Worm (Caenorhabditis elegans) whole organism, late embryonic: ENCODE data around the gene abu-14.

Source experiments
- C08G9.2 ChIP-seq: sonication (generic microtip); optimal IDR thresholded peaks from 2 replicates; lab custom pipeline; 2016; ENCODE audit warnings: mild to moderate bottlenecking, missing genetic modification characterization, moderate library complexity, missing compliant biosample characterization
- ahr-1 ChIP-seq: sonication (generic microtip); optimal IDR thresholded peaks from 2 replicates; lab custom pipeline; 2016; ENCODE audit warnings: missing genetic modification characterization, missing compliant biosample characterization
- ama-1 ChIP-seq: fragments of 150-350 bp; optimal IDR thresholded peaks from 2 replicates; lab custom pipeline; 2014
- ceh-18 ChIP-seq: sonication (generic microtip); optimal IDR thresholded peaks from 2 replicates; lab custom pipeline; 2016; ENCODE audit warnings: missing genetic modification characterization, missing compliant biosample characterization
- ceh-19 ChIP-seq: fragments of 200-800 bp; sonication (Bioruptor generic); optimal IDR thresholded peaks from 2 replicates; lab custom pipeline; 2018; ENCODE audit warnings: mild to moderate bottlenecking, missing genetic modification characterization, missing compliant biosample characterization
- ceh-2 ChIP-seq: sonication (generic microtip); optimal IDR thresholded peaks from 2 replicates; lab custom pipeline; 2016; ENCODE audit warnings: missing genotype, missing genetic modification characterization, missing compliant biosample characterization
- ceh-24 ChIP-seq: sonication (generic microtip); optimal IDR thresholded peaks from 2 replicates; lab custom pipeline; 2016; ENCODE audit warnings: mild to moderate bottlenecking, missing genetic modification characterization, missing compliant biosample characterization
- ceh-30 ChIP-seq: fragments of 150-350 bp; optimal IDR thresholded peaks from 2 replicates; lab custom pipeline; 2014; ENCODE audit warnings: missing biosample characterization, missing genetic modification characterization
- ceh-48 ChIP-seq: sonication (generic microtip); optimal IDR thresholded peaks from 2 replicates; lab custom pipeline; 2016; ENCODE audit warnings: missing genetic modification characterization, inconsistent platforms, missing compliant biosample characterization
- ceh-6 ChIP-seq: fragments of 200-800 bp; sonication (Bioruptor generic); optimal IDR thresholded peaks from 2 replicates; lab custom pipeline; 2018; ENCODE audit warnings: mild to moderate bottlenecking, missing genetic modification characterization, missing compliant biosample characterization
- che-1 ChIP-seq: sonication (generic microtip); optimal IDR thresholded peaks from 2 replicates; lab custom pipeline; 2016; ENCODE audit warnings: mild to moderate bottlenecking, missing genetic modification characterization, missing compliant biosample characterization
- dmd-4 ChIP-seq: sonication (generic microtip); optimal IDR thresholded peaks from 2 replicates; lab custom pipeline; 2016; ENCODE audit warnings: borderline replicate concordance, missing genetic modification characterization, missing compliant biosample characterization
- dve-1 ChIP-seq: sonication (generic microtip); optimal IDR thresholded peaks from 2 replicates; lab custom pipeline; 2017; ENCODE audit warnings: antibody characterized with exemption, mild to moderate bottlenecking, missing genetic modification characterization, missing compliant biosample characterization
- ets-4 ChIP-seq: sonication (generic microtip); optimal IDR thresholded peaks from 2 replicates; lab custom pipeline; 2016; ENCODE audit warnings: missing genetic modification characterization, missing compliant biosample characterization
- eyg-1 ChIP-seq: sonication (generic microtip); optimal IDR thresholded peaks from 2 replicates; lab custom pipeline; 2016; ENCODE audit warnings: missing genotype, missing genetic modification characterization, missing compliant biosample characterization
- fax-1 ChIP-seq: sonication (generic microtip); optimal IDR thresholded peaks from 2 replicates; lab custom pipeline; 2016; ENCODE audit warnings: missing genotype, missing genetic modification characterization, missing compliant biosample characterization
- fkh-6 ChIP-seq: sonication (generic microtip); optimal IDR thresholded peaks from 2 replicates; lab custom pipeline; 2016; ENCODE audit warnings: missing genetic modification characterization, missing compliant biosample characterization
- gmeb-2 ChIP-seq: sonication (generic microtip); optimal IDR thresholded peaks from 2 replicates; lab custom pipeline; 2016; ENCODE audit warnings: missing genetic modification characterization, inconsistent platforms, missing compliant biosample characterization
- hlh-13 ChIP-seq: fragments of 200-800 bp; sonication (Bioruptor generic); optimal IDR thresholded peaks from 2 replicates; lab custom pipeline; 2018; ENCODE audit warnings: mild to moderate bottlenecking, missing genetic modification characterization, missing compliant biosample characterization
- hlh-30 ChIP-seq: sonication (generic microtip); optimal IDR thresholded peaks from 2 replicates; lab custom pipeline; 2017; ENCODE audit warnings: antibody characterized with exemption, missing genetic modification characterization, missing compliant biosample characterization; ENCODE audit not compliant: insufficient read depth
- hlh-6 ChIP-seq: sonication (generic microtip); optimal IDR thresholded peaks from 2 replicates; lab custom pipeline; 2016; ENCODE audit warnings: missing genotype, missing genetic modification characterization, missing compliant biosample characterization
- hlh-8 ChIP-seq: sonication (generic microtip); optimal IDR thresholded peaks from 2 replicates; lab custom pipeline; 2016; ENCODE audit warnings: missing genotype, missing genetic modification characterization, missing compliant biosample characterization
- lim-6 ChIP-seq: sonication (generic microtip); optimal IDR thresholded peaks from 2 replicates; lab custom pipeline; 2016; ENCODE audit warnings: missing genetic modification characterization, missing compliant biosample characterization
- madf-2 ChIP-seq: sonication (generic microtip); optimal IDR thresholded peaks from 2 replicates; lab custom pipeline; 2017; ENCODE audit warnings: missing genetic modification characterization, missing compliant biosample characterization
- nfya-1 ChIP-seq: sonication (generic microtip); optimal IDR thresholded peaks from 2 replicates; lab custom pipeline; 2017; ENCODE audit warnings: missing genetic modification characterization, mild to moderate bottlenecking, missing compliant biosample characterization, antibody characterized with exemption, moderate library complexity
- nhr-11 ChIP-seq: fragments of 150-350 bp; optimal IDR thresholded peaks from 2 replicates; lab custom pipeline; 2014; ENCODE audit warnings: missing biosample characterization, missing genetic modification characterization
- nhr-232 ChIP-seq: sonication (generic microtip); optimal IDR thresholded peaks from 2 replicates; lab custom pipeline; 2016; ENCODE audit warnings: missing genetic modification characterization, missing compliant biosample characterization
- pha-4 ChIP-seq: fragments of 150-350 bp; optimal IDR thresholded peaks from 2 replicates; lab custom pipeline; 2018; ENCODE audit warnings: missing biosample characterization, missing genetic modification reagents, missing genetic modification characterization
- rnt-1 ChIP-seq: sonication (generic microtip); optimal IDR thresholded peaks from 2 replicates; lab custom pipeline; 2016; ENCODE audit warnings: missing genetic modification characterization, missing compliant biosample characterization
- sdc-2 ChIP-seq: sonication (generic microtip); optimal IDR thresholded peaks from 2 replicates; lab custom pipeline; 2016; ENCODE audit warnings: missing genotype, missing genetic modification characterization, missing compliant biosample characterization
- syd-9 ChIP-seq: sonication (generic microtip); optimal IDR thresholded peaks from 2 replicates; lab custom pipeline; 2016; ENCODE audit warnings: mild to moderate bottlenecking, missing genetic modification characterization, moderate library complexity, missing compliant biosample characterization
- ttx-3 ChIP-seq: sonication (generic microtip); optimal IDR thresholded peaks from 2 replicates; lab custom pipeline; 2016; ENCODE audit warnings: missing genetic modification reagents, missing genetic modification characterization, missing compliant biosample characterization
- unc-3 ChIP-seq, 2 experiments: fragments of 200-800 bp in 1 of 2; sonication (Bioruptor generic) in 1 of 2; sonication (generic microtip) in 1 of 2; conservative IDR thresholded peaks in 1 of 2; optimal IDR thresholded peaks in 1 of 2; 2 replicates each; pipeline versions ENCODE4 v1.3.6 to Lab custom; 2016 to 2022; ENCODE audit warnings: missing compliant biosample characterization in 2 of 2, missing genetic modification characterization in 2 of 2, missing genetic modification reagents in 1 of 2
- unc-42 ChIP-seq: sonication (generic microtip); optimal IDR thresholded peaks from 2 replicates; lab custom pipeline; 2016; ENCODE audit warnings: missing genotype, missing genetic modification characterization, missing compliant biosample characterization
- unc-55 ChIP-seq: sonication (generic microtip); optimal IDR thresholded peaks from 2 replicates; lab custom pipeline; 2017; ENCODE audit warnings: missing biosample characterization, missing genetic modification reagents, missing genetic modification characterization
- unc-86 ChIP-seq: sonication (generic microtip); optimal IDR thresholded peaks from 2 replicates; lab custom pipeline; 2016; ENCODE audit warnings: missing genetic modification characterization, missing compliant biosample characterization
- zip-5 ChIP-seq: sonication (generic microtip); optimal IDR thresholded peaks from 2 replicates; lab custom pipeline; 2016; ENCODE audit warnings: missing genetic modification characterization, missing compliant biosample characterization
- ztf-16 ChIP-seq: sonication (generic microtip); optimal IDR thresholded peaks from 2 replicates; lab custom pipeline; 2017; ENCODE audit warnings: missing genetic modification characterization, missing compliant biosample characterization

abu-14 gene

DNA sequence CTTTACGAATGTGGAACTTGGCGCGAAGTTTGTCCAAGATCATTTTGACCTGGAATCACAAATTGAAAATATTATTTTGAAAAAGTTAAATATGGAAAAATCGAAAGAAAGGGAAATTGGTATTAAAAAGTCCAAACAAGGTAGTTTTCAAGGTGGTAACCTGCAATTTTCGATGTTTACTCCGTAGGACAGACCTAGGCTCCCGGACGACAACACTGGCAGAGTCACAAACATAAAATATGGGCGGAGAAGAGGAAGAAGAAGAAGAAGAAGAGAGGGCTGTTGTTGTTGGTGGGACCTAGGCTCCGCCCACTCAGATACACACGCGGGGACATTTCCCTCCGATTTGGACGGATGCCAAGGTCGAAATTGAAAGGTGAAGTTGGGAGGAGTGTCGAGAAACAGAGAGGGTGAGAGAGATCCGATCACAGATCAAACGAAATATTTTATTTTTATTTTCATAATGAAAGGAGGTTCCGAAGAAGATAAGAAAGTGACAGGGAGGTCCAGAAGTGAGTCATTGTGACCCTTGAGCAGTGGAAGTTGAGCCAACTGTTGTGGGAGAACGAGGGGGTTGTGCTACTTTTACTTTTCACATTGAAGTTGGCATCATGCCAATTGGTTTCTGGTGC is 35.0 kb upstream of the abu-14 start, which contains the start of gene aqp-2:
aqp-2 (minus strand) TSS at position 51 of the 632 bp plus-strand sequence.
- TF ChIP-seq ama-1 (lab: Kevin White, UChicago) (peak; percentile 67), rnt-1 (peak; percentile 53), sdc-2 (tag; lab: Kevin White, UChicago) (peak; percentile 42), ceh-18 (tag; lab: Kevin White, UChicago) (peak; percentile 54), unc-86 (tag; lab: Kevin White, UChicago) (no peak), ttx-3 (no peak), syd-9 (tag; lab: Kevin White, UChicago) (peak; percentile 21), unc-55 (peak; percentile 77)

DNA sequence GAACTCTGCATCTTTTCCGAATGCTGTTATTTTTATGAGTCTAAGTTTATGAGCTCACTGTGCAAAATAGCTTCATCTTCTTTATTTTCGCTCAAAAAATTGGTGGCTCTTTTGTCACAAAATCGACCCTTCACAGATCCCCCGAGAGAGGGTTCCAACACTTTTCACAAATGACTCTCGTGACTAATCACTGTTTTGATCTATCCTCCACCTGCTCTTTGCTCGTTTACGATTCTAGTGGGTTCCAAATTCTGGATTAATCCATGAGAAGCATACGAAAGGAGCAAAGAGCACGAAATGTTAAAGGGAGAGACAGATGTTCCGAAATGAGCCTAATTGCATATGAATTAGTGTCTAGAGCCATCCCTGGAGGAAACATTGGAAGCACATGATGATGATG is 34.4 kb upstream of the abu-14 start:
- TF ChIP-seq rnt-1 (no peak), ztf-16 (tag; lab: Kevin White, UChicago) (no peak), ceh-2 (tag; lab: Kevin White, UChicago) (no peak), hlh-6 (tag; lab: Kevin White, UChicago) (no peak), unc-3 (GFP tag; conservative IDR thresholded peaks at IDR 0.05; lab: Robert Waterston, UW) (no peak), unc-3 (tag; optimal IDR thresholded peaks at IDR 0.05; lab: Kevin White, UChicago) (peak; percentile 16), lim-6 (tag; lab: Kevin White, UChicago) (no peak), dmd-4 (no peak), dve-1 (tag; lab: Kevin White, UChicago) (no peak), unc-42 (tag; lab: Kevin White, UChicago) (peak; percentile 5)

DNA sequence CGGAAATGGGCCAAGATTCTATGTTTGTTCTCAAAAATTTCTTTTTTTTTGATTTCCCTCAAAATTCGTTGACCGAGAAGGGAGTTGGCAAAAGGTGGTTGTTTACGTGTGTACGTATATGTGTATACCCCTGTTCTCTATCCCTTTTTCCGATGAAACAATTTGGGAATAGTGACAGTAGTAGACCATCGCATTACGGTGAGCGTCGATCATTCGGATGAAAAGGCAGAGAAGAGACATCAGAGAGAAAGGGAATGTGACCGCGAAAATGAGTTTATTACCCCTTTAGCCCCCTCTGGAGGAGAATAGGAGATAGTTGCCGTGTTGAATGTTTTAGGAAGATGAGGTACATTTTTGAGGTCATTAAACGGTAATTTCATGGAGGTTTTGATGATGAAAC is 33.0 kb upstream of the abu-14 start:
- TF ChIP-seq ceh-30 (tag; lab: Kevin White, UChicago): no peak
- peak; percentile 19 for TF ChIP-seq unc-55
- no peak for TF ChIP-seq nhr-11 (tag; lab: Kevin White, UChicago)
- TF ChIP-seq nfya-1: peak; percentile 5
- peak; percentile 65 for TF ChIP-seq ama-1 (lab: Kevin White, UChicago)

DNA sequence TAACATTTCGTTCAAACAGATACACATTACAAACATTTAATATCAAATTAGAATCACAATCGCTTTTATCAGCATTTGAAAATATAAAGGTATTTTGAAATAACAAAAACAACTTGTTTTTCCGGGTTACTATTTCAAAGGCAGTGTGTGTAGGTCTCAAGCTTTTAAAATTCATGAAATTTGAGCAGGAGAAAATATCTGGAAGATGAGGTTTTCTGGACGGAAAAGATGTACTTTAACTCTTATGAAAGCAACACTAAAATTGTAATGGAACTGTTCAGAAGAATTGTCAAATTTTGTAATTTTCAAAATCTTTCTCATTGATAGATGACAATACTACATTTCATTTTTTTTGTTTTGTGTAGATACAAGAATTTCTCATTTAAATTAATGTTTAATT is 31.6 kb upstream of the abu-14 start:
- no peak for TF ChIP-seq ets-4 (tag; lab: Kevin White, UChicago)
- peak; percentile 68 for TF ChIP-seq ama-1 (lab: Kevin White, UChicago)

DNA sequence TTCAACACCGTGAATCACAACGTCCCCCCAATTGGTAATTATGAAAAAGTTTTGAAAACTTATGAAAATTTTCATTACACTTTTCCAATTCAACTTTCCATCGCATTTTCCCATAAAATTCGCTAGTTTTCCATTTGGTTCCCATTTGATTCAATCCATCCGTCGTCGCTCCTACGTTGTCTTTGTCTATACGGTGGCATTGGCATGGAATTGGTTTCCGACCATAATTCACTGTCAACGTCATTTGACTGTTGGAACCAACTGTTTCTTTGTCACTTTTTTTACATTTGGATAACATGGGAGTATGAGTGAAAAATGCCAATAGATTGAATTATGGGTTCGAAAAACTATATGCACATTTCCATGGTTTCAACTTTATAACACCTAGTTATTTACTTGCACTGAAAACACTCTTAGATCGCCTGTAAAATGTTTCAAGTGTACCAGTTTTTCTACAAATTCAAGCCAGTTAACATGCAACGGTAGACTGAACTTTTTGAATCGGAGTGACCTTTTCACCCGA is 31.1 kb upstream of the abu-14 start:
- TF ChIP-seq madf-2 (tag; lab: Kevin White, UChicago) (peak; percentile 25), ceh-6 (GFP tag; lab: Kevin White, UChicago) (peak; percentile 17), nhr-232 (no peak), ceh-24 (tag; lab: Kevin White, UChicago) (peak; percentile 9), zip-5 (no peak)

DNA sequence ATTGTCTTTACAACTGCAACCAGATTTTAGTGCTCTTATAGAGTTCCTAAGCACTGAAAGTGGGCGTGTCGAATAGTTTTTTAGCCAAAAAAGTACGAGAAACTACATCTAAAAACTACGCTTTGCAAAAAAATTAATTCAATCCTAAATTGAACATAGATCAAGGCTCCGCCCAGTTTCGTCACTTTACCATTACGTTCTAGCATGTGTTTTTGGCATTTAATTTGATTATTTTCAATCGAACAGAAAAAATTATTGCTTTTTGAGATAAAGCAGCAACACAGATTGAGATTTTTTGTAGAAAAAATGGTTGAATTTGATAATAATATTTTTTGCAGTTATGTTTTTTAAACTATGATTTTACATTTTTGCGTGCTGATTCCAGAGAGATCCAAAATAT is 27.2 kb upstream of the abu-14 start, which contains the start of gene nlp-82:
nlp-82 (minus strand) TSS at position 101 of the 400 bp plus-strand sequence.
- TF ChIP-seq ets-4 (tag; lab: Kevin White, UChicago): no peak
- no peak for TF ChIP-seq pha-4 (tag; lab: Kevin White, UChicago)

DNA sequence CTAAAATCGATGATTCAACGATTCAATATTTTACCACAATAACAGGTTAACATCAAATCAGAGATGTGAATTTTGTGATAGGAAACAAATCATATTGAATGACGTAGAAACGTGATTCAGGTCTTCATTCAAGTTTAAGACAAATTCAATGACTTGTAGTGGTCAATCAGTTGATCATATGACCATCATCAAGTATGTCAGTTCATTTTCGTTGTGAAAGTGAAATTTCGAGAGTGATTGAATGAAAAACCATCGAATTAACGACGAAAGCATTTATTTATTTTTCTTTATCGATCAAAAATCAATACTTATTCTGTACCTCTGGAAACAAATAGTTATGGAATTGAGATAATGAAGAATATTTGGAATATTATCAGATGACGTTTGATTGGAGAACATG is 24.5 kb upstream of the abu-14 start:
- TF ChIP-seq gmeb-2 (tag; lab: Kevin White, UChicago) (no peak), unc-55 (no peak), eyg-1 (tag; lab: Kevin White, UChicago) (no peak), ahr-1 (no peak), fax-1 (tag; lab: Kevin White, UChicago) (no peak), ceh-18 (tag; lab: Kevin White, UChicago) (no peak), hlh-8 (no peak), ceh-19 (no peak), hlh-13 (GFP tag; lab: Kevin White, UChicago) (no peak), hlh-30 (tag; lab: Kevin White, UChicago) (no peak), che-1 (tag; lab: Kevin White, UChicago) (no peak), ceh-2 (tag; lab: Kevin White, UChicago) (no peak), unc-86 (tag; lab: Kevin White, UChicago) (no peak), hlh-6 (tag; lab: Kevin White, UChicago) (no peak), ceh-48 (tag; lab: Kevin White, UChicago) (no peak), nfya-1 (no peak), fkh-6 (tag; lab: Kevin White, UChicago) (no peak), C08G9.2 (tag; lab: Kevin White, UChicago) (no peak)
